Worm (Caenorhabditis elegans): ENCODE data around the gene F36D3.4.

DNA sequence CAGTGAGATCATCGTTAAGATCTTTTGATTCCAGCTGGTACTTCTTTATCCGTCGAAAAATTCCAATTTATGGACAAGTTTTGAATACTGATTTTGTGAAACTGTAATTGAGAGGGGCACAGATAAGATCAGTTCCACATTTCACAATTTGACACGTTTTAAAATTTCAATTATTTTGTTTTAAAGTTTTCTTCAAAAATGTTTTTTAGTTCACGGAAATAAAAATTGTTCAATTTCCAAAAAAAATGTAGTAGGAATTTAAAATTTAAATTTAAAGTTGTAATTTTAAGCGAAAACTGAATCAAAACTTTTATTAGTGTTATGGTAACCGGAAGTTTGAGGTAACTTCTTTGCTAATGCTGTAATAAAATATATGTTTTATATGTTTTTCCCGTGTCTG lies at the start of gene F36D3.4:
- TF ChIP-seq F13H6.1 (tag; optimal IDR thresholded peaks at IDR 0.05) (no peak), snpc-4 (tag; optimal IDR thresholded peaks at IDR 0.05) (no peak), ceh-16 (tag; optimal IDR thresholded peaks at IDR 0.05) (no peak), ceh-82 (tag; optimal IDR thresholded peaks at IDR 0.05) (no peak), mab-5 (tag; optimal IDR thresholded peaks at IDR 0.05) (no peak), sma-3 (GFP tag; optimal IDR thresholded peaks at IDR 0.05) (no peak), ztf-4 (tag; optimal IDR thresholded peaks at IDR 0.05) (no peak), aly-2 (tag; optimal IDR thresholded peaks at IDR 0.05) (no peak), unc-55 (GFP tag; optimal IDR thresholded peaks at IDR 0.05) (no peak), lin-13 (GFP tag; optimal IDR thresholded peaks at IDR 0.05) (no peak), ztf-11 (tag; optimal IDR thresholded peaks at IDR 0.05) (no peak), elt-3 (tag; optimal IDR thresholded peaks at IDR 0.05) (no peak)
